Worm (Caenorhabditis elegans) whole organism, L2 larva: ENCODE data around the gene clc-21.
"Not testable (repeated sequence)": the region's sequence is repeated elsewhere in the genome, so short reads cannot be mapped to it uniquely, and the experiment has no call there.

Experiments
- F13H6.1 ChIP-seq: sonication (generic microtip); optimal IDR thresholded peaks from 2 replicates; lab custom pipeline; 2016; ENCODE audit warnings: missing genetic modification characterization, missing compliant biosample characterization
- Y55F3AM.14 ChIP-seq: fragments of 200-800 bp; sonication (Bioruptor generic); optimal IDR thresholded peaks from 2 replicates; lab custom pipeline; 2018; ENCODE audit warnings: mild to moderate bottlenecking, missing genetic modification characterization, missing compliant biosample characterization
- ZK546.5 ChIP-seq: sonication (generic microtip); optimal IDR thresholded peaks from 2 replicates; lab custom pipeline; 2017; ENCODE audit warnings: missing biosample characterization, missing genetic modification characterization
- alr-1 ChIP-seq: fragments of 150-350 bp; optimal IDR thresholded peaks from 2 replicates; lab custom pipeline; 2014; ENCODE audit warnings: missing biosample characterization, missing genetic modification characterization
- blmp-1 ChIP-seq: sonication (generic microtip); optimal IDR thresholded peaks from 2 replicates; lab custom pipeline; 2017; ENCODE audit warnings: missing genetic modification characterization, mild to moderate bottlenecking, missing compliant biosample characterization, antibody characterized with exemption, moderate library complexity; ENCODE audit not compliant: insufficient read depth
- ceh-82 ChIP-seq: fragments of 150-350 bp; optimal IDR thresholded peaks from 2 replicates; lab custom pipeline; 2014; ENCODE audit warnings: missing biosample characterization, missing genetic modification characterization
- crh-2 ChIP-seq: sonication (generic microtip); optimal IDR thresholded peaks from 2 replicates; lab custom pipeline; 2017; ENCODE audit warnings: missing biosample characterization, missing genetic modification characterization
- dmd-4 ChIP-seq: sonication (generic microtip); optimal IDR thresholded peaks from 2 replicates; lab custom pipeline; 2017; ENCODE audit warnings: missing biosample characterization, missing genetic modification characterization
- egl-27 ChIP-seq: sonication (generic microtip); optimal IDR thresholded peaks from 3 replicates; lab custom pipeline; 2017; ENCODE audit warnings: missing biosample characterization, missing genetic modification reagents, missing genetic modification characterization
- elt-3 ChIP-seq: sonication (generic microtip); optimal IDR thresholded peaks from 2 replicates; lab custom pipeline; 2017; ENCODE audit warnings: missing biosample characterization, missing genetic modification characterization
- fos-1 ChIP-seq: fragments of 150-350 bp; optimal IDR thresholded peaks from 2 replicates; lab custom pipeline; 2014; ENCODE audit warnings: missing biosample characterization, missing genetic modification characterization
- gmeb-1 ChIP-seq: fragments of 150-350 bp; optimal IDR thresholded peaks from 2 replicates; lab custom pipeline; 2014; ENCODE audit warnings: missing biosample characterization, missing genetic modification characterization
- lin-11 ChIP-seq: fragments of 150-350 bp; sonication (generic microtip); optimal IDR thresholded peaks from 2 replicates; lab custom pipeline; 2014; ENCODE audit warnings: missing biosample characterization, missing genetic modification characterization, inconsistent platforms, mixed read lengths
- lin-13 ChIP-seq: fragments of 150-350 bp; optimal IDR thresholded peaks from 2 replicates; lab custom pipeline; 2014; ENCODE audit warnings: missing biosample characterization, missing genetic modification reagents, missing genetic modification characterization
- lin-39 ChIP-seq: fragments of 150-350 bp; optimal IDR thresholded peaks from 2 replicates; lab custom pipeline; 2014; ENCODE audit warnings: missing biosample characterization, missing genetic modification reagents, missing genetic modification characterization
- mab-5 ChIP-seq: fragments of 150-350 bp; optimal IDR thresholded peaks from 2 replicates; lab custom pipeline; 2014; ENCODE audit warnings: missing biosample characterization, missing genetic modification characterization
- mdl-1 ChIP-seq, 2 experiments: fragments of 150-350 bp in 1 of 2; sonication (generic microtip) in 1 of 2; optimal IDR thresholded peaks; 2 replicates each; lab custom pipeline; 2017; ENCODE audit warnings: missing biosample characterization in 2 of 2, missing genetic modification characterization in 2 of 2
- nhr-10 ChIP-seq: sonication (generic microtip); optimal IDR thresholded peaks from 2 replicates; lab custom pipeline; 2017; ENCODE audit warnings: missing biosample characterization, missing genetic modification characterization
- nhr-11 ChIP-seq: fragments of 150-350 bp; optimal IDR thresholded peaks from 2 replicates; lab custom pipeline; 2014; ENCODE audit warnings: missing biosample characterization, missing genetic modification characterization
- nhr-12 ChIP-seq: fragments of 150-350 bp; optimal IDR thresholded peaks from 2 replicates; lab custom pipeline; 2014; ENCODE audit warnings: missing biosample characterization, missing genetic modification characterization
- nhr-129 ChIP-seq: fragments of 150-350 bp; optimal IDR thresholded peaks from 2 replicates; lab custom pipeline; 2014; ENCODE audit warnings: missing biosample characterization, missing genetic modification characterization
- nhr-21 ChIP-seq: fragments of 150-350 bp; optimal IDR thresholded peaks from 2 replicates; lab custom pipeline; 2014; ENCODE audit warnings: missing biosample characterization, missing genetic modification characterization
- nhr-23 ChIP-seq: fragments of 150-350 bp; optimal IDR thresholded peaks from 2 replicates; lab custom pipeline; 2014; ENCODE audit warnings: missing biosample characterization, missing genetic modification reagents, missing genetic modification characterization
- nhr-25 ChIP-seq: fragments of 150-350 bp; sonication (generic microtip); optimal IDR thresholded peaks from 3 replicates; lab custom pipeline; 2014; ENCODE audit warnings: missing biosample characterization, missing genetic modification characterization
- nhr-6 ChIP-seq: fragments of 150-350 bp; optimal IDR thresholded peaks from 2 replicates; lab custom pipeline; 2014; ENCODE audit warnings: missing biosample characterization, missing genetic modification characterization
- skn-1 ChIP-seq: sonication (generic microtip); optimal IDR thresholded peaks from 2 replicates; lab custom pipeline; 2017; ENCODE audit warnings: missing biosample characterization, missing genetic modification characterization
- sma-3 ChIP-seq: sonication (generic microtip); optimal IDR thresholded peaks from 2 replicates; lab custom pipeline; 2016; ENCODE audit warnings: missing genetic modification reagents, missing genetic modification characterization, missing compliant biosample characterization
- sma-9 ChIP-seq, 2 experiments: fragments of 150-350 bp in 1 of 2; sonication (generic microtip) in 1 of 2; optimal IDR thresholded peaks; 2 replicates each; lab custom pipeline; 2014 to 2016; ENCODE audit warnings: missing genetic modification characterization in 2 of 2, mild to moderate bottlenecking in 1 of 2, missing biosample characterization in 1 of 2, missing compliant biosample characterization in 1 of 2, missing genetic modification reagents in 1 of 2, moderate library complexity in 1 of 2
- snpc-4 ChIP-seq: fragments of 150-350 bp; optimal IDR thresholded peaks from 2 replicates; lab custom pipeline; 2014; ENCODE audit warnings: missing biosample characterization, missing genetic modification characterization
- ztf-1 ChIP-seq: fragments of 200-800 bp; sonication (Bioruptor generic); conservative IDR thresholded peaks from 2 replicates; pipeline ENCODE4 v1.3.6; 2022; ENCODE audit warnings: missing genetic modification characterization, missing compliant biosample characterization
- ztf-11 ChIP-seq: sonication (generic microtip); optimal IDR thresholded peaks from 2 replicates; lab custom pipeline; 2017; ENCODE audit warnings: missing biosample characterization, missing genetic modification characterization
- ztf-4 ChIP-seq: fragments of 150-350 bp; optimal IDR thresholded peaks from 2 replicates; lab custom pipeline; 2014; ENCODE audit warnings: missing biosample characterization, missing genetic modification characterization

clc-21 gene

ce11 chrV:17416833-17417232, at the start of gene clc-21:
Gene clc-21 (plus strand): TSS chrV:17417133.
- TF ChIP-seq fos-1 (tag; lab: Kevin White, UChicago) (peak; percentile 35), elt-3 (tag; lab: Kevin White, UChicago) (no peak)

ce11 chrV:17376639-17377038, 40.3 kb upstream of the clc-21 start, which contains the start of gene Y20C6A.1:
Gene Y20C6A.1 (minus strand): TSS chrV:17376745.
- peak; percentile 50 for TF ChIP-seq fos-1 (tag; lab: Kevin White, UChicago)
- no peak for TF ChIP-seq mdl-1 (tag; optimal IDR thresholded peaks at IDR 0.05; lab: Kevin White, UChicago)
- TF ChIP-seq blmp-1 (tag; lab: Kevin White, UChicago): no peak

- TF ChIP-seq Y55F3AM.14 (GFP tag; lab: Kevin White, UChicago) (no peak), nhr-25 (tag; lab: Kevin White, UChicago) (no peak), lin-11 (tag; lab: Kevin White, UChicago) (no peak), nhr-12 (no peak), ZK546.5 (tag; lab: Kevin White, UChicago) (no peak), sma-3 (no peak), mab-5 (no peak), lin-13 (no peak), ztf-1 (GFP tag; lab: Robert Waterston, UW) (no peak), skn-1 (tag; lab: Kevin White, UChicago) (no peak), crh-2 (tag; lab: Kevin White, UChicago) (no peak), dmd-4 (tag; lab: Kevin White, UChicago) (no peak), nhr-10 (no peak), nhr-23 (tag; lab: Kevin White, UChicago) (no peak), nhr-21 (tag; lab: Kevin White, UChicago) (no peak), nhr-11 (tag; lab: Kevin White, UChicago) (no peak)
- TF ChIP-seq, all 48 proteins: peak for 0
These were observed 39.8 kb upstream of the clc-21 start, which contains the start of gene fbxb-7 for ce11 chrV:17377140-17377539. Gene fbxb-7 (plus strand): TSS chrV:17377406.

ce11 chrV:17379932-17380331, 37.0 kb upstream of the clc-21 start, which contains the start of gene Y20C6A.4:
Gene Y20C6A.4 (plus strand): TSS chrV:17380232.
- TF ChIP-seq nhr-23 (tag; lab: Kevin White, UChicago) (no peak), nhr-25 (tag; lab: Kevin White, UChicago) (no peak)

ce11 chrV:17395374-17395773, 21.6 kb upstream of the clc-21 start, which contains the start of gene srh-120:
Gene srh-120 (plus strand): TSS chrV:17395674.
- TF ChIP-seq Y55F3AM.14 (GFP tag; lab: Kevin White, UChicago): no peak
- TF ChIP-seq lin-39 (tag; lab: Kevin White, UChicago): no peak
- TF ChIP-seq mab-5: no peak
- no peak for TF ChIP-seq F13H6.1
- no peak for TF ChIP-seq gmeb-1
- TF ChIP-seq nhr-129: no peak
- no peak for TF ChIP-seq nhr-6 (tag; lab: Kevin White, UChicago)
- TF ChIP-seq ceh-82 (tag; lab: Kevin White, UChicago): no peak
- TF ChIP-seq snpc-4: no peak

ce11 chrV:17409955-17410354, 7.0 kb upstream of the clc-21 start, which contains the start of gene srh-132:
Gene srh-132 (plus strand): TSS chrV:17410255.
- not testable (repeated sequence) for TF ChIP-seq sma-9 (GFP tag; optimal IDR thresholded peaks at IDR 0.05; lab: Kevin White, UChicago); sma-9 (tag; optimal IDR thresholded peaks at IDR 0.05; lab: Kevin White, UChicago); ztf-4; mdl-1 (tag; optimal IDR thresholded peaks at IDR 0.05; lab: Kevin White, UChicago)

- TF ChIP-seq fos-1 (tag; lab: Kevin White, UChicago): no peak
- TF ChIP-seq egl-27 (tag; lab: Kevin White, UChicago): no peak
- TF ChIP-seq ztf-11 (tag; lab: Kevin White, UChicago): no peak
- no peak for TF ChIP-seq alr-1 (tag; lab: Kevin White, UChicago)
- TF ChIP-seq nhr-12: no peak
- no peak for TF ChIP-seq crh-2 (tag; lab: Kevin White, UChicago)
These were observed 2.0 kb upstream of the clc-21 start, which contains the start of gene T27C5.12 for ce11 chrV:17414951-17415350. Gene T27C5.12 (plus strand): TSS chrV:17415251.
